Worm (Caenorhabditis elegans) whole organism, L4 larva: ENCODE measurements around the gene cest-9.2.

Source experiments
- D1046.2 ChIP-seq: fragments of 200-800 bp; sonication (Bioruptor generic); IDR thresholded peaks from 2 replicates; pipeline ENCODE4 v1.3.6; 2022; ENCODE audit warnings: missing genetic modification characterization, missing compliant biosample characterization
- F44E2.7 ChIP-seq: fragments of 200-800 bp; sonication (Bioruptor generic); IDR thresholded peaks from 2 replicates; pipeline ENCODE4 v2.1.2; 2022; ENCODE audit warnings: missing genetic modification characterization, missing compliant biosample characterization
- Y5F2A.4 ChIP-seq: fragments of 200-800 bp; sonication (Bioruptor generic); optimal IDR thresholded peaks from 2 replicates; lab custom pipeline; 2018; ENCODE audit warnings: mild to moderate bottlenecking, missing genetic modification characterization, missing compliant biosample characterization
- ZK337.2 ChIP-seq: fragments of 200-800 bp; sonication (Bioruptor generic); IDR thresholded peaks from 2 replicates; pipeline ENCODE4 v1.3.6; 2022; ENCODE audit warnings: missing genetic modification reagents, missing genetic modification characterization, missing compliant biosample characterization
- aha-1 ChIP-seq: fragments of 150-350 bp; peaks from one replicate; lab custom pipeline; 2014; ENCODE audit warnings: missing biosample characterization, missing genetic modification characterization
- ceh-62 ChIP-seq: sonication (generic microtip); optimal IDR thresholded peaks from 2 replicates; lab custom pipeline; 2017; ENCODE audit warnings: missing biosample characterization, missing genetic modification characterization
- ceh-82 ChIP-seq: sonication (generic microtip); optimal IDR thresholded peaks from 2 replicates; lab custom pipeline; 2017; ENCODE audit warnings: missing biosample characterization, missing genetic modification characterization
- ctbp-1 ChIP-seq: fragments of 200-800 bp; sonication (Bioruptor generic); IDR thresholded peaks from 2 replicates; pipeline ENCODE4 v1.3.6; 2022; ENCODE audit warnings: missing genetic modification reagents, missing genetic modification characterization, missing compliant biosample characterization
- daf-19 ChIP-seq: fragments of 200-800 bp; sonication (Bioruptor generic); conservative IDR thresholded peaks from 2 replicates; pipeline ENCODE4 v1.3.6; 2022; ENCODE audit warnings: missing genetic modification characterization, missing compliant biosample characterization
- daf-8 ChIP-seq: fragments of 200-800 bp; sonication (Bioruptor generic); IDR thresholded peaks from 2 replicates; pipeline ENCODE4 v1.3.6; 2022; ENCODE audit warnings: missing genetic modification characterization, missing compliant biosample characterization
- dmd-6 ChIP-seq: fragments of 200-800 bp; sonication (Bioruptor generic); IDR thresholded peaks from 2 replicates; pipeline ENCODE4 v1.3.6; 2022; ENCODE audit warnings: missing genetic modification reagents, missing genetic modification characterization, missing compliant biosample characterization
- egl-43 ChIP-seq: fragments of 200-800 bp; sonication (Bioruptor generic); IDR thresholded peaks from 2 replicates; pipeline ENCODE4 v1.3.6; 2022; ENCODE audit warnings: missing genetic modification reagents, missing genetic modification characterization, missing compliant biosample characterization
- fos-1 ChIP-seq: fragments of 150-350 bp; optimal IDR thresholded peaks from 2 replicates; lab custom pipeline; 2014; ENCODE audit warnings: missing biosample characterization, missing genetic modification characterization
- hif-1 ChIP-seq, 2 experiments: sonication (generic microtip); optimal IDR thresholded peaks; 2 replicates each; lab custom pipeline; 2016 to 2017; ENCODE audit warnings: missing compliant biosample characterization in 2 of 2, missing genetic modification characterization in 2 of 2, missing genetic modification reagents in 2 of 2, missing genotype in 2 of 2, mild to moderate bottlenecking in 1 of 2
- hlh-30 ChIP-seq: sonication (generic microtip); optimal IDR thresholded peaks from 2 replicates; lab custom pipeline; 2017; ENCODE audit warnings: antibody characterized with exemption, mild to moderate bottlenecking, missing genetic modification characterization, missing compliant biosample characterization; ENCODE audit not compliant: insufficient read depth
- hmg-1.1 ChIP-seq: fragments of 200-800 bp; sonication (Bioruptor generic); IDR thresholded peaks from 2 replicates; pipeline ENCODE4 v1.3.6; 2022; ENCODE audit warnings: missing genetic modification reagents, missing genetic modification characterization, missing compliant biosample characterization
- lin-13 ChIP-seq: fragments of 150-350 bp; optimal IDR thresholded peaks from 2 replicates; lab custom pipeline; 2014; ENCODE audit warnings: missing biosample characterization, missing genetic modification reagents, missing genetic modification characterization
- lin-38 ChIP-seq: fragments of 200-800 bp; sonication (Bioruptor generic); IDR thresholded peaks from 2 replicates; pipeline ENCODE4 v1.3.6; 2022; ENCODE audit warnings: missing genetic modification reagents, missing genetic modification characterization, missing compliant biosample characterization
- lin-39 ChIP-seq: fragments of 150-350 bp; optimal IDR thresholded peaks from 2 replicates; lab custom pipeline; 2014; ENCODE audit warnings: missing biosample characterization, missing genetic modification reagents, missing genetic modification characterization
- lir-3 ChIP-seq: sonication (generic microtip); optimal IDR thresholded peaks from 2 replicates; lab custom pipeline; 2016; ENCODE audit warnings: mild to moderate bottlenecking, missing genetic modification characterization, missing compliant biosample characterization
- lsy-2 ChIP-seq, 2 experiments: fragments of 150-350 bp in 1 of 2; sonication (generic microtip) in 1 of 2; optimal IDR thresholded peaks; 2 replicates each; lab custom pipeline; 2014 to 2017; ENCODE audit warnings: missing biosample characterization in 2 of 2, missing genetic modification characterization in 2 of 2
- mdl-1 ChIP-seq, 2 experiments: fragments of 150-350 bp in 1 of 2; sonication (generic microtip) in 1 of 2; optimal IDR thresholded peaks; 2 replicates each; lab custom pipeline; 2014 to 2017; ENCODE audit warnings: missing biosample characterization in 2 of 2, missing genetic modification characterization in 2 of 2
- mep-1 ChIP-seq: fragments of 150-350 bp; sonication (generic microtip); optimal IDR thresholded peaks from 3 replicates; lab custom pipeline; 2014; ENCODE audit warnings: missing biosample characterization, missing genetic modification characterization
- mxl-3 ChIP-seq: fragments of 200-800 bp; sonication (Bioruptor generic); optimal IDR thresholded peaks from 2 replicates; lab custom pipeline; 2018; ENCODE audit warnings: mild to moderate bottlenecking, missing genetic modification characterization, missing compliant biosample characterization
- nhr-10 ChIP-seq: fragments of 150-350 bp; optimal IDR thresholded peaks from 2 replicates; lab custom pipeline; 2014; ENCODE audit warnings: missing biosample characterization, missing genetic modification characterization
- nhr-102 ChIP-seq: sonication (generic microtip); optimal IDR thresholded peaks from 2 replicates; lab custom pipeline; 2016; ENCODE audit warnings: mild to moderate bottlenecking, missing genetic modification characterization, moderate library complexity, missing compliant biosample characterization
- nhr-48 ChIP-seq: sonication (generic microtip); optimal IDR thresholded peaks from 2 replicates; lab custom pipeline; 2016; ENCODE audit warnings: mild to moderate bottlenecking, missing genetic modification characterization, missing compliant biosample characterization
- nhr-77 ChIP-seq: fragments of 150-350 bp; optimal IDR thresholded peaks from 2 replicates; lab custom pipeline; 2014; ENCODE audit warnings: missing biosample characterization, missing genetic modification characterization
- php-3 ChIP-seq: fragments of 200-800 bp; sonication (Bioruptor generic); IDR thresholded peaks from 2 replicates; pipeline ENCODE4 v1.3.6; 2022; ENCODE audit warnings: missing genetic modification reagents, missing genetic modification characterization, missing compliant biosample characterization
- set-16 ChIP-seq: fragments of 200-800 bp; sonication (Bioruptor generic); IDR thresholded peaks from 2 replicates; pipeline ENCODE4 v1.3.6; 2022; ENCODE audit warnings: missing genetic modification reagents, missing genetic modification characterization, missing compliant biosample characterization
- tag-97 ChIP-seq: fragments of 200-800 bp; sonication (Bioruptor generic); IDR thresholded peaks from 2 replicates; pipeline ENCODE4 v1.3.6; 2022; ENCODE audit warnings: missing genetic modification characterization, missing compliant biosample characterization
- unc-130 ChIP-seq: sonication (generic microtip); optimal IDR thresholded peaks from 2 replicates; lab custom pipeline; 2016; ENCODE audit warnings: missing genetic modification reagents, missing genetic modification characterization, missing compliant biosample characterization
- unc-39 ChIP-seq: sonication (generic microtip); optimal IDR thresholded peaks from 2 replicates; lab custom pipeline; 2017; ENCODE audit warnings: missing biosample characterization, missing genetic modification characterization
- unc-62 ChIP-seq, 3 experiments: fragments of 150-350 bp in 1 of 3; sonication (generic microtip); optimal IDR thresholded peaks in 2 of 3; peaks in 1 of 3; 1 replicate in 1 of 3; 2 replicates in 2 of 3; lab custom pipeline; 2014 to 2017; ENCODE audit warnings: missing biosample characterization in 3 of 3, missing genetic modification characterization in 3 of 3, missing genetic modification reagents in 3 of 3, missing genotype in 1 of 3
- vab-7 ChIP-seq: fragments of 200-800 bp; sonication (Bioruptor generic); IDR thresholded peaks from 2 replicates; pipeline ENCODE4 v1.3.6; 2022; ENCODE audit warnings: missing genetic modification reagents, missing genetic modification characterization, missing compliant biosample characterization
- zfp-2 ChIP-seq: sonication (generic microtip); optimal IDR thresholded peaks from 2 replicates; lab custom pipeline; 2016; ENCODE audit warnings: mild to moderate bottlenecking, missing genetic modification characterization, missing compliant biosample characterization
- zip-2 ChIP-seq: fragments of 150-350 bp; optimal IDR thresholded peaks from 2 replicates; lab custom pipeline; 2014; ENCODE audit warnings: missing biosample characterization, missing genetic modification characterization
- ztf-7 ChIP-seq: fragments of 150-350 bp; optimal IDR thresholded peaks from 2 replicates; lab custom pipeline; 2014; ENCODE audit warnings: missing biosample characterization, missing genetic modification characterization

The cest-9.2 gene

DNA sequence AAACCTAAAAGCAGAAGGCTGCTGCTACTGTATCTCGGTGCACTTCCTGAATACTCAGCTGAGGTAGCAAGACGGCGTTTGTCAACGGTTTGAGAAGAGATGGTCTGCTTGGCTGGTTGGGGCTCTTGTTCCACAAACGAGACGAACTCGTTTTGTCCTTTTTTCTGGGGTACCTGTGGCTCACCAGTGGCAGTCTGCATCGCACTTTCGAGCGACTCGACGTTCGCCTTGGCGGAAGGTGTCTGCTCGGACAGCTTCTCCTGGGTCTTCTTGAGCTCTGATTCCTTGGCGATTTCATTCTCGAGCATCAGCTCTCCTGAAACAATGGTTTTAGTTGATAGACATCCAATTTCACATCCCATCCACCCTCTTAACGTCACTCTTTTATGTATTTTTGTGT is 20.5 kb upstream of the cest-9.2 start:
- TF ChIP-seq dmd-6 (0 out of 2 replicates have a peak, but pooled peaks have one; percentile 9), unc-62 (GFP tag; optimal IDR thresholded peaks at IDR 0.05 in 1 of 2; lab: Kevin White, UChicago) (peak in 1 of 2 experiments; percentile 86), unc-62 (tag; optimal IDR thresholded peaks at IDR 0.05; lab: Kevin White, UChicago) (no peak), ceh-62 (no peak), daf-8 (GFP tag; lab: Robert Waterston, UW) (no peak), set-16 (GFP tag; lab: Robert Waterston, UW) (peak; percentile 57; the same call in 1 of the 2 replicates)
- TF ChIP-seq, all 104 proteins: peak for 3

DNA sequence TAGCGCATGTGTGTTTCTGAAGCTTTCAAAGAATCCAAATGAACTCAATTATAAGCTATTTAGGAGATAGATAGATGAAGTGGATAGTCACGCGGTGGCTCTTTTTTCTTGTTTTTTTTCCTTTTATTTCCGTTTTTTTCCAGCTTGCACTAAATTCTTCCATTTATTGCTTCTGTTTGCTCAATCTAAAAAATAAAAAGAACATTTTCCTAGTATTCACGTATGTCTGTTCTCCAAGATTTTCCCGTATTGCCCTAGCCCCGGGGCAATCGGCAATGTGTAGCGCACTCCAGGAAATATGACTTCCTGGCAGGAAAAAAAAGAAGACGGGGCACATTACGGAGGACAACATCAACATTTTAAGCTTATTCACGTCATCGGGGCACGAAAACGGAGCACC is 20.1 kb upstream of the cest-9.2 start:
- TF ChIP-seq unc-62 (GFP tag; optimal IDR thresholded peaks at IDR 0.05 in 1 of 2; lab: Kevin White, UChicago) (peak in 1 of 2 experiments; percentile 47), unc-62 (tag; optimal IDR thresholded peaks at IDR 0.05; lab: Kevin White, UChicago) (no peak), php-3 (GFP tag; lab: Robert Waterston, UW) (no peak), unc-130 (no peak), D1046.2 (no peak), set-16 (GFP tag; lab: Robert Waterston, UW) (0 out of 2 replicates have a peak, but pooled peaks have one; percentile 0), lir-3 (tag; lab: Kevin White, UChicago) (no peak), vab-7 (no peak)

DNA sequence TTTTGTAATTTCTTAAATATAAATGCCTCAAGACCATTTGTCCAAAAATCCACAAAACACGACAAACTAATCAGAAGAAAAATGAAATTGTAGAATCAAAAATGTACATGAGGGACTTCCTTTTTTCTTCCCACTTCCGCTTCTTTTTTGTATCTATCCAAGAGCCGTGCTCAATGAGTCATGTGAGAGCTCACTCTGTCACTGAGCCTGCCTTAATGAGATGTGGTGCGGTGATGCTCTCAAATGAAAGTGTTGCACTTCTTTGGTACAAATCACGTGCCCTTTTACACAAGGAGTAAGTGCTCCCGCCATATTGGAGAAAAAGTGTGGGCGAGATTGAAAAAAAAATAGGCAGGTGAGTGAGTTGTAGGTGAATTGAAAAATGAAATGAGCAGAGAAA is 17.6 kb upstream of the cest-9.2 start:
- TF ChIP-seq mep-1 (tag; lab: Kevin White, UChicago) (peak; percentile 9), lin-13 (GFP tag; lab: Kevin White, UChicago) (no peak), ceh-82 (tag; lab: Kevin White, UChicago) (no peak), mdl-1 (tag; optimal IDR thresholded peaks at IDR 0.05; lab: Kevin White, UChicago) (peak in 1 of 2 experiments; percentile 23), lin-38 (GFP tag; lab: Robert Waterston, UW) (no peak), aha-1 (tag; lab: Kevin White, UChicago) (no peak), D1046.2 (no peak), nhr-48 (no peak), ctbp-1 (GFP tag; lab: Robert Waterston, UW) (peak; percentile 60), fos-1 (tag; lab: Kevin White, UChicago) (no peak), lsy-2 (tag; optimal IDR thresholded peaks at IDR 0.05; lab: Kevin White, UChicago) (peak in 1 of 2 experiments; percentile 37), ZK337.2 (GFP tag; lab: Robert Waterston, UW) (no peak), zfp-2 (no peak), hmg-1.1 (GFP tag; lab: Robert Waterston, UW) (0 out of 2 replicates have a peak, but pooled peaks have one; percentile 13), F44E2.7 (no peak), hif-1 (tag; optimal IDR thresholded peaks at IDR 0.05; lab: Kevin White, UChicago) (no peak), unc-130 (no peak), egl-43 (GFP tag; lab: Robert Waterston, UW) (0 out of 2 replicates have a peak, but pooled peaks have one; percentile 41), nhr-102 (tag; lab: Kevin White, UChicago) (no peak), hlh-30 (tag; lab: Kevin White, UChicago) (peak; percentile 60), set-16 (GFP tag; lab: Robert Waterston, UW) (no peak), zip-2 (tag; lab: Kevin White, UChicago) (no peak), nhr-77 (tag; lab: Kevin White, UChicago) (no peak), tag-97 (GFP tag; lab: Robert Waterston, UW) (no peak), daf-19 (no peak), nhr-10 (tag; lab: Kevin White, UChicago) (no peak), lin-39 (tag; lab: Kevin White, UChicago) (no peak), ztf-7 (tag; lab: Kevin White, UChicago) (no peak), mxl-3 (GFP tag; lab: Kevin White, UChicago) (no peak), Y5F2A.4 (GFP tag; lab: Kevin White, UChicago) (no peak), unc-39 (tag; lab: Kevin White, UChicago) (no peak)
